Fruit fly (Drosophila melanogaster) Kc167 (cell line): ENCODE measurements around the gene Exo70.

Experiments used
- Myc ChIP-seq: fragments of >200 bp; optimal IDR thresholded peaks from 2 replicates; lab custom pipeline; 2017; ENCODE audit warnings: missing external identifiers
- Sin3A ChIP-seq: fragments of >200 bp; optimal IDR thresholded peaks from 2 replicates; lab custom pipeline; 2018; ENCODE audit warnings: missing external identifiers
- h ChIP-seq: fragments of >200 bp; optimal IDR thresholded peaks from 3 replicates; lab custom pipeline; 2018; ENCODE audit warnings: missing external identifiers
- insv ChIP-seq: fragments of >200 bp; optimal IDR thresholded peaks from 3 replicates; lab custom pipeline; 2018; ENCODE audit warnings: missing external identifiers
- psq ChIP-seq: fragments of >200 bp; optimal IDR thresholded peaks from 2 replicates; lab custom pipeline; 2017; ENCODE audit warnings: missing external identifiers
- ttk ChIP-seq: sonication (Bioruptor generic); optimal IDR thresholded peaks from 2 replicates; lab custom pipeline; 2017; ENCODE audit warnings: missing external identifiers

Gene Exo70

dm6 chr3L:8411439-8411897 lies at the start of gene Exo70:
Gene Exo70 (plus strand): TSS chr3L:8411851.
- TF ChIP-seq ttk (lab: Kevin White, UChicago), result no peak
- TF ChIP-seq Myc (lab: Kevin White, UChicago), result no peak
- no peak for TF ChIP-seq insv
- no peak for TF ChIP-seq Sin3A (lab: Kevin White, UChicago)
- TF ChIP-seq psq (lab: Kevin White, UChicago), result no peak
- TF ChIP-seq h (lab: Kevin White, UChicago), result no peak

- no peak for TF ChIP-seq Sin3A (lab: Kevin White, UChicago)
- TF ChIP-seq psq (lab: Kevin White, UChicago), result no peak
- no peak for TF ChIP-seq h (lab: Kevin White, UChicago)
- no peak for TF ChIP-seq Myc (lab: Kevin White, UChicago)
- TF ChIP-seq ttk (lab: Kevin White, UChicago), result no peak
These were observed 48.4 kb upstream of the Exo70 start for dm6 chr3L:8363266-8363665.

dm6 chr3L:8368694-8369344 lies 42.8 kb upstream of the Exo70 start:
- TF ChIP-seq Myc (lab: Kevin White, UChicago) (no peak), h (lab: Kevin White, UChicago) (no peak), insv (no peak), ttk (lab: Kevin White, UChicago) (no peak), Sin3A (lab: Kevin White, UChicago) (no peak), psq (lab: Kevin White, UChicago) (no peak)

- TF ChIP-seq psq (lab: Kevin White, UChicago), result no peak
- no peak for TF ChIP-seq Sin3A (lab: Kevin White, UChicago)
- no peak for TF ChIP-seq h (lab: Kevin White, UChicago)
- no peak for TF ChIP-seq Myc (lab: Kevin White, UChicago)
- TF ChIP-seq insv, result no peak
- TF ChIP-seq ttk (lab: Kevin White, UChicago), result no peak
These were observed 42.2 kb upstream of the Exo70 start for dm6 chr3L:8369456-8369855.

dm6 chr3L:8370922-8371321 lies 40.7 kb upstream of the Exo70 start:
- TF ChIP-seq insv (no peak), psq (lab: Kevin White, UChicago) (no peak), Sin3A (lab: Kevin White, UChicago) (no peak)

- TF ChIP-seq insv, result no peak
- no peak for TF ChIP-seq ttk (lab: Kevin White, UChicago)
- no peak for TF ChIP-seq Myc (lab: Kevin White, UChicago)
These were observed 40.1 kb upstream of the Exo70 start for dm6 chr3L:8371538-8371937.

dm6 chr3L:8372035-8372434 lies 39.6 kb upstream of the Exo70 start, which contains the start of gene ImpE1:
Gene ImpE1 (plus strand): TSS chr3L:8372405.
- TF ChIP-seq h (lab: Kevin White, UChicago), result no peak
- TF ChIP-seq ttk (lab: Kevin White, UChicago), result no peak
- no peak for TF ChIP-seq psq (lab: Kevin White, UChicago)
- no peak for TF ChIP-seq insv
- TF ChIP-seq Myc (lab: Kevin White, UChicago), result no peak
- TF ChIP-seq Sin3A (lab: Kevin White, UChicago), result no peak

dm6 chr3L:8374107-8374506 lies 37.5 kb upstream of the Exo70 start:
- TF ChIP-seq insv, result no peak
- no peak for TF ChIP-seq ttk (lab: Kevin White, UChicago)
- TF ChIP-seq Sin3A (lab: Kevin White, UChicago), result no peak
- TF ChIP-seq psq (lab: Kevin White, UChicago), result no peak
- no peak for TF ChIP-seq Myc (lab: Kevin White, UChicago)
- TF ChIP-seq h (lab: Kevin White, UChicago), result no peak

dm6 chr3L:8379161-8379560 lies 32.5 kb upstream of the Exo70 start:
- no peak for TF ChIP-seq Sin3A (lab: Kevin White, UChicago)
- no peak for TF ChIP-seq ttk (lab: Kevin White, UChicago)
- no peak for TF ChIP-seq Myc (lab: Kevin White, UChicago)
- no peak for TF ChIP-seq h (lab: Kevin White, UChicago)

dm6 chr3L:8383968-8384367 lies 27.7 kb upstream of the Exo70 start:
- TF ChIP-seq Myc (lab: Kevin White, UChicago), result no peak
- TF ChIP-seq psq (lab: Kevin White, UChicago), result no peak
- TF ChIP-seq ttk (lab: Kevin White, UChicago), result no peak
- no peak for TF ChIP-seq insv
- TF ChIP-seq Sin3A (lab: Kevin White, UChicago), result no peak
- TF ChIP-seq h (lab: Kevin White, UChicago), result no peak

- no peak for TF ChIP-seq Myc (lab: Kevin White, UChicago)
- no peak for TF ChIP-seq h (lab: Kevin White, UChicago)
- TF ChIP-seq ttk (lab: Kevin White, UChicago), result no peak
- no peak for TF ChIP-seq insv
- TF ChIP-seq Sin3A (lab: Kevin White, UChicago), result no peak
- TF ChIP-seq psq (lab: Kevin White, UChicago), result no peak
These were observed 26.6 kb upstream of the Exo70 start for dm6 chr3L:8385055-8385454.

- TF ChIP-seq Sin3A (lab: Kevin White, UChicago), result no peak
- no peak for TF ChIP-seq ttk (lab: Kevin White, UChicago)
- no peak for TF ChIP-seq Myc (lab: Kevin White, UChicago)
- TF ChIP-seq h (lab: Kevin White, UChicago), result no peak
- no peak for TF ChIP-seq insv
- TF ChIP-seq psq (lab: Kevin White, UChicago), result no peak
These were observed 20.4 kb upstream of the Exo70 start, which contains the start of gene Jon66Ci for dm6 chr3L:8391240-8391639. Gene Jon66Ci (plus strand): TSS chr3L:8391540.
